Worm (Caenorhabditis elegans) whole organism, L1 larva: ENCODE measurements around the gene F49F1.9.

Source experiments
- ama-1 ChIP-seq: fragments of 150-350 bp; optimal IDR thresholded peaks from 2 replicates; lab custom pipeline; 2014
- ces-1 ChIP-seq: fragments of 150-350 bp; optimal IDR thresholded peaks from 2 replicates; lab custom pipeline; 2014; ENCODE audit warnings: missing biosample characterization, missing genetic modification reagents, missing genetic modification characterization
- lin-39 ChIP-seq: fragments of 150-350 bp; optimal IDR thresholded peaks from 2 replicates; lab custom pipeline; 2014; ENCODE audit warnings: missing biosample characterization, missing genetic modification reagents, missing genetic modification characterization
- lsy-2 ChIP-seq, 2 experiments: fragments of 150-350 bp; optimal IDR thresholded peaks; 2 replicates each; lab custom pipeline; 2014; ENCODE audit warnings: missing biosample characterization in 2 of 2, missing genetic modification characterization in 2 of 2
- mef-2 ChIP-seq: fragments of 150-350 bp; optimal IDR thresholded peaks from 2 replicates; lab custom pipeline; 2014; ENCODE audit warnings: missing biosample characterization, missing genetic modification characterization
- nhr-20 ChIP-seq: sonication (generic microtip); optimal IDR thresholded peaks from 2 replicates; lab custom pipeline; 2016; ENCODE audit warnings: mild to moderate bottlenecking, missing genetic modification characterization, missing compliant biosample characterization
- nhr-76 ChIP-seq: sonication (generic microtip); optimal IDR thresholded peaks from 2 replicates; lab custom pipeline; 2017; ENCODE audit warnings: missing biosample characterization, missing genetic modification characterization
- pqm-1 ChIP-seq: sonication (generic microtip); optimal IDR thresholded peaks from 3 replicates; lab custom pipeline; 2017; ENCODE audit warnings: missing biosample characterization, missing genetic modification characterization
- skn-1 ChIP-seq: fragments of 150-350 bp; optimal IDR thresholded peaks from 2 replicates; lab custom pipeline; 2014; ENCODE audit warnings: missing biosample characterization, missing genetic modification characterization
- snpc-4 ChIP-seq: fragments of 150-350 bp; optimal IDR thresholded peaks from 2 replicates; lab custom pipeline; 2014; ENCODE audit warnings: missing biosample characterization, missing genetic modification characterization
- tbx-2 ChIP-seq: sonication (generic microtip); optimal IDR thresholded peaks from 2 replicates; lab custom pipeline; 2016; ENCODE audit warnings: missing genetic modification characterization, missing compliant biosample characterization
- unc-62 ChIP-seq: fragments of 150-350 bp; optimal IDR thresholded peaks from 2 replicates; lab custom pipeline; 2014; ENCODE audit warnings: missing biosample characterization, missing genetic modification reagents, missing genetic modification characterization
- zip-4 ChIP-seq: fragments of 200-800 bp; sonication (Bioruptor generic); optimal IDR thresholded peaks from 2 replicates; lab custom pipeline; 2018; ENCODE audit warnings: mild to moderate bottlenecking, missing genetic modification characterization, moderate library complexity, missing compliant biosample characterization
- ztf-4 ChIP-seq: fragments of 150-350 bp; optimal IDR thresholded peaks from 2 replicates; lab custom pipeline; 2014; ENCODE audit warnings: missing biosample characterization, missing genetic modification characterization

- TF ChIP-seq nhr-20 (tag; lab: Kevin White, UChicago) = no peak
- no peak for TF ChIP-seq ces-1 (GFP tag; lab: Kevin White, UChicago)
- TF ChIP-seq ama-1 (lab: Kevin White, UChicago) = no peak
- no peak for TF ChIP-seq zip-4
- TF ChIP-seq unc-62 (GFP tag; lab: Kevin White, UChicago) = no peak
- TF ChIP-seq lin-39 (tag; lab: Kevin White, UChicago) = no peak
- no peak for TF ChIP-seq lsy-2 (tag; optimal IDR thresholded peaks at IDR 0.05; lab: Kevin White, UChicago)
- TF ChIP-seq skn-1 (tag; lab: Kevin White, UChicago) = no peak
- no peak for TF ChIP-seq tbx-2 (tag; lab: Kevin White, UChicago)
- TF ChIP-seq pqm-1 (tag; lab: Kevin White, UChicago) = no peak
- no peak for TF ChIP-seq mef-2 (tag; lab: Kevin White, UChicago)
- no peak for TF ChIP-seq snpc-4 (tag; lab: Kevin White, UChicago)
- no peak for TF ChIP-seq nhr-76
- no peak for TF ChIP-seq ztf-4 (tag; lab: Kevin White, UChicago)
These were observed 7.4 kb upstream of the F49F1.9 start, which contains the start of gene R07C12.3 for ce11 chrIV:4144784-4145183.
